Worm (Caenorhabditis elegans) whole organism, L4 larva: ENCODE measurements around the gene dnsn-1.

ENCODE experiments used
- F37D6.2 ChIP-seq: sonication (generic microtip); optimal IDR thresholded peaks from 2 replicates; lab custom pipeline; 2016; ENCODE audit warnings: mild to moderate bottlenecking, missing genetic modification characterization, missing compliant biosample characterization
- F49E8.2 ChIP-seq: sonication (generic microtip); optimal IDR thresholded peaks from 2 replicates; lab custom pipeline; 2016; ENCODE audit warnings: missing compliant biosample characterization, mild to moderate bottlenecking, missing genetic modification characterization, borderline replicate concordance
- T20F7.1 ChIP-seq: fragments of 200-800 bp; sonication (Bioruptor generic); optimal IDR thresholded peaks from 2 replicates; lab custom pipeline; 2018; ENCODE audit warnings: mild to moderate bottlenecking, missing genetic modification characterization, missing compliant biosample characterization
- T26A8.4 ChIP-seq: fragments of 200-800 bp; sonication (Bioruptor generic); IDR thresholded peaks from 2 replicates; pipeline ENCODE4 v1.3.6; 2022; ENCODE audit warnings: missing genetic modification characterization, missing compliant biosample characterization
- Y48G9A.11 ChIP-seq: fragments of 200-800 bp; sonication (Bioruptor generic); IDR thresholded peaks from 2 replicates; pipeline ENCODE4 v1.3.6; 2022; ENCODE audit warnings: missing genetic modification reagents, missing genetic modification characterization, missing compliant biosample characterization
- ZK337.2 ChIP-seq: fragments of 200-800 bp; sonication (Bioruptor generic); IDR thresholded peaks from 2 replicates; pipeline ENCODE4 v1.3.6; 2022; ENCODE audit warnings: missing genetic modification reagents, missing genetic modification characterization, missing compliant biosample characterization
- ZK546.5 ChIP-seq, 2 experiments: sonication (generic microtip); optimal IDR thresholded peaks; 2 replicates each; lab custom pipeline; 2017; ENCODE audit warnings: missing biosample characterization in 2 of 2, missing genetic modification characterization in 2 of 2
- aha-1 ChIP-seq: fragments of 150-350 bp; peaks from one replicate; lab custom pipeline; 2014; ENCODE audit warnings: missing biosample characterization, missing genetic modification characterization
- aly-2 ChIP-seq: sonication (generic microtip); optimal IDR thresholded peaks from 2 replicates; lab custom pipeline; 2018; ENCODE audit warnings: missing biosample characterization, missing genetic modification characterization
- ama-1 ChIP-seq: fragments of 150-350 bp; optimal IDR thresholded peaks from 2 replicates; lab custom pipeline; 2014; ENCODE audit warnings: inconsistent platforms, mixed read lengths
- arid-1 ChIP-seq: fragments of 200-800 bp; sonication (Bioruptor generic); conservative IDR thresholded peaks from 2 replicates; pipeline ENCODE4 v1.3.6; 2022; ENCODE audit warnings: missing genetic modification reagents, missing genetic modification characterization, missing compliant biosample characterization
- attf-4 ChIP-seq: sonication (generic microtip); optimal IDR thresholded peaks from 3 replicates; lab custom pipeline; 2017; ENCODE audit warnings: missing biosample characterization, missing genetic modification characterization
- ceh-32 ChIP-seq: sonication (generic microtip); optimal IDR thresholded peaks from 2 replicates; lab custom pipeline; 2016; ENCODE audit warnings: mild to moderate bottlenecking, missing genetic modification characterization, missing compliant biosample characterization; ENCODE audit not compliant: poor library complexity
- ceh-44 ChIP-seq: fragments of 200-800 bp; sonication (Bioruptor generic); IDR thresholded peaks from 2 replicates; pipeline ENCODE4 v1.3.6; 2022; ENCODE audit warnings: missing genetic modification reagents, missing genetic modification characterization, missing compliant biosample characterization
- ceh-82 ChIP-seq: sonication (generic microtip); optimal IDR thresholded peaks from 2 replicates; lab custom pipeline; 2017; ENCODE audit warnings: missing biosample characterization, missing genetic modification characterization
- ces-1 ChIP-seq: fragments of 150-350 bp; sonication (generic microtip); optimal IDR thresholded peaks from 4 replicates; lab custom pipeline; 2014; ENCODE audit warnings: missing biosample characterization, missing genetic modification reagents, missing genetic modification characterization
- cey-2 ChIP-seq: sonication (generic microtip); optimal IDR thresholded peaks from 3 replicates; lab custom pipeline; 2017; ENCODE audit warnings: missing genetic modification characterization, mild to moderate bottlenecking, missing compliant biosample characterization, antibody characterized with exemption, borderline replicate concordance; ENCODE audit not compliant: insufficient read depth
- daf-19 ChIP-seq: fragments of 200-800 bp; sonication (Bioruptor generic); conservative IDR thresholded peaks from 2 replicates; pipeline ENCODE4 v1.3.6; 2022; ENCODE audit warnings: missing genetic modification characterization, missing compliant biosample characterization
- daf-8 ChIP-seq: fragments of 200-800 bp; sonication (Bioruptor generic); IDR thresholded peaks from 2 replicates; pipeline ENCODE4 v1.3.6; 2022; ENCODE audit warnings: missing genetic modification characterization, missing compliant biosample characterization
- duxl-1 ChIP-seq: sonication (generic microtip); optimal IDR thresholded peaks from 2 replicates; lab custom pipeline; 2016; ENCODE audit warnings: mild to moderate bottlenecking, missing genetic modification characterization, moderate library complexity, missing compliant biosample characterization; ENCODE audit not compliant: poor library complexity
- dve-1 ChIP-seq: sonication (generic microtip); optimal IDR thresholded peaks from 2 replicates; lab custom pipeline; 2017; ENCODE audit warnings: antibody characterized with exemption, mild to moderate bottlenecking, missing genetic modification characterization, missing compliant biosample characterization; ENCODE audit not compliant: insufficient read depth
- egl-27 ChIP-seq: sonication (generic microtip); optimal IDR thresholded peaks from 3 replicates; lab custom pipeline; 2017; ENCODE audit warnings: missing biosample characterization, missing genetic modification reagents, missing genetic modification characterization
- egl-43 ChIP-seq: fragments of 200-800 bp; sonication (Bioruptor generic); IDR thresholded peaks from 2 replicates; pipeline ENCODE4 v1.3.6; 2022; ENCODE audit warnings: missing genetic modification reagents, missing genetic modification characterization, missing compliant biosample characterization
- fos-1 ChIP-seq: fragments of 150-350 bp; optimal IDR thresholded peaks from 2 replicates; lab custom pipeline; 2014; ENCODE audit warnings: missing biosample characterization, missing genetic modification characterization
- hlh-11 ChIP-seq: fragments of 200-800 bp; sonication (Bioruptor generic); optimal IDR thresholded peaks from 2 replicates; lab custom pipeline; 2018; ENCODE audit warnings: mild to moderate bottlenecking, missing genetic modification characterization, missing compliant biosample characterization
- hlh-30 ChIP-seq: sonication (generic microtip); optimal IDR thresholded peaks from 2 replicates; lab custom pipeline; 2017; ENCODE audit warnings: antibody characterized with exemption, mild to moderate bottlenecking, missing genetic modification characterization, missing compliant biosample characterization; ENCODE audit not compliant: insufficient read depth
- jun-1 ChIP-seq: fragments of 150-350 bp; optimal IDR thresholded peaks from 2 replicates; lab custom pipeline; 2014; ENCODE audit warnings: missing biosample characterization, missing genetic modification reagents, missing genetic modification characterization
- lin-29 ChIP-seq: fragments of 200-800 bp; sonication (Bioruptor generic); IDR thresholded peaks from 2 replicates; pipeline ENCODE4 v1.3.6; 2022; ENCODE audit warnings: missing genetic modification reagents, missing genetic modification characterization, missing compliant biosample characterization
- lir-3 ChIP-seq: sonication (generic microtip); optimal IDR thresholded peaks from 2 replicates; lab custom pipeline; 2016; ENCODE audit warnings: mild to moderate bottlenecking, missing genetic modification characterization, missing compliant biosample characterization
- lsy-2 ChIP-seq, 2 experiments: fragments of 150-350 bp in 1 of 2; sonication (generic microtip) in 1 of 2; optimal IDR thresholded peaks; 2 replicates each; lab custom pipeline; 2014 to 2017; ENCODE audit warnings: missing biosample characterization in 2 of 2, missing genetic modification characterization in 2 of 2
- mdl-1 ChIP-seq, 2 experiments: fragments of 150-350 bp in 1 of 2; sonication (generic microtip) in 1 of 2; optimal IDR thresholded peaks; 2 replicates each; lab custom pipeline; 2014 to 2017; ENCODE audit warnings: missing biosample characterization in 2 of 2, missing genetic modification characterization in 2 of 2
- mdt-29 ChIP-seq: fragments of 200-800 bp; sonication (Bioruptor generic); IDR thresholded peaks from 2 replicates; pipeline ENCODE4 v1.3.6; 2022; ENCODE audit warnings: missing genetic modification reagents, missing genetic modification characterization, missing compliant biosample characterization
- mep-1 ChIP-seq: fragments of 150-350 bp; sonication (generic microtip); optimal IDR thresholded peaks from 3 replicates; lab custom pipeline; 2014; ENCODE audit warnings: missing biosample characterization, missing genetic modification characterization
- mxl-2 ChIP-seq: fragments of 200-800 bp; sonication (Bioruptor generic); conservative IDR thresholded peaks from 2 replicates; pipeline ENCODE4 v1.3.6; 2022; ENCODE audit warnings: missing genetic modification reagents, missing genetic modification characterization, missing compliant biosample characterization
- nhr-237 ChIP-seq: sonication (generic microtip); optimal IDR thresholded peaks from 2 replicates; lab custom pipeline; 2017; ENCODE audit warnings: missing biosample characterization, missing genetic modification characterization
- nhr-28 ChIP-seq: fragments of 150-350 bp; optimal IDR thresholded peaks from 2 replicates; lab custom pipeline; 2014; ENCODE audit warnings: missing biosample characterization, missing genetic modification characterization
- nhr-42 ChIP-seq: fragments of 200-800 bp; sonication (Bioruptor generic); IDR thresholded peaks from 2 replicates; pipeline ENCODE4 v1.3.6; 2022; ENCODE audit warnings: missing genetic modification characterization, missing compliant biosample characterization
- nhr-48 ChIP-seq: sonication (generic microtip); optimal IDR thresholded peaks from 2 replicates; lab custom pipeline; 2016; ENCODE audit warnings: mild to moderate bottlenecking, missing genetic modification characterization, missing compliant biosample characterization
- nhr-76 ChIP-seq: fragments of 150-350 bp; optimal IDR thresholded peaks from 2 replicates; lab custom pipeline; 2014; ENCODE audit warnings: missing biosample characterization, missing genetic modification characterization
- pqm-1 ChIP-seq: sonication (generic microtip); optimal IDR thresholded peaks from 2 replicates; lab custom pipeline; 2017; ENCODE audit warnings: missing biosample characterization, missing genetic modification characterization
- snpc-1.2 ChIP-seq: fragments of 200-800 bp; sonication (Bioruptor generic); IDR thresholded peaks from 2 replicates; pipeline ENCODE4 v1.3.6; 2022; ENCODE audit warnings: missing genetic modification reagents, missing genetic modification characterization, missing compliant biosample characterization
- snpc-4 ChIP-seq: fragments of 150-350 bp; optimal IDR thresholded peaks from 2 replicates; lab custom pipeline; 2014; ENCODE audit warnings: missing biosample characterization, missing genetic modification characterization
- spr-1 ChIP-seq: sonication (generic microtip); optimal IDR thresholded peaks from 2 replicates; lab custom pipeline; 2016; ENCODE audit warnings: mild to moderate bottlenecking, missing genetic modification characterization, missing compliant biosample characterization
- spr-3 ChIP-seq: fragments of 200-800 bp; sonication (Bioruptor generic); optimal IDR thresholded peaks from 2 replicates; lab custom pipeline; 2018; ENCODE audit warnings: mild to moderate bottlenecking, missing genetic modification characterization, missing compliant biosample characterization
- tag-97 ChIP-seq: fragments of 200-800 bp; sonication (Bioruptor generic); IDR thresholded peaks from 2 replicates; pipeline ENCODE4 v1.3.6; 2022; ENCODE audit warnings: missing genetic modification characterization, missing compliant biosample characterization
- tra-1 ChIP-seq: fragments of 200-800 bp; sonication (Bioruptor generic); IDR thresholded peaks from 2 replicates; pipeline ENCODE4 v1.3.6; 2022; ENCODE audit warnings: missing genetic modification reagents, missing genetic modification characterization, missing compliant biosample characterization
- unc-130 ChIP-seq: sonication (generic microtip); optimal IDR thresholded peaks from 2 replicates; lab custom pipeline; 2016; ENCODE audit warnings: missing genetic modification reagents, missing genetic modification characterization, missing compliant biosample characterization
- vab-7 ChIP-seq: fragments of 200-800 bp; sonication (Bioruptor generic); IDR thresholded peaks from 2 replicates; pipeline ENCODE4 v1.3.6; 2022; ENCODE audit warnings: missing genetic modification reagents, missing genetic modification characterization, missing compliant biosample characterization
- zfp-2 ChIP-seq: sonication (generic microtip); optimal IDR thresholded peaks from 2 replicates; lab custom pipeline; 2016; ENCODE audit warnings: mild to moderate bottlenecking, missing genetic modification characterization, missing compliant biosample characterization
- zfp-3 ChIP-seq: fragments of 200-800 bp; sonication (Bioruptor generic); conservative IDR thresholded peaks from 2 replicates; pipeline ENCODE4 v1.3.6; 2022; ENCODE audit warnings: missing genetic modification reagents, missing genetic modification characterization, missing compliant biosample characterization
- zip-11 ChIP-seq: fragments of 200-800 bp; sonication (Bioruptor generic); IDR thresholded peaks from 2 replicates; pipeline ENCODE4 v1.3.6; 2022; ENCODE audit warnings: missing genetic modification characterization, missing compliant biosample characterization

dnsn-1 gene

ce11 chrII:410832-411231 lies at the start of gene dnsn-1, which contains the start of gene C24H12.4 (continued):
- TF ChIP-seq zip-11 (GFP tag; lab: Robert Waterston, UW), result no peak
- TF ChIP-seq F37D6.2, result peak; percentile 85
- TF ChIP-seq aha-1 (tag; lab: Kevin White, UChicago), result peak; percentile 10
- no peak for TF ChIP-seq pqm-1 (tag; lab: Kevin White, UChicago)
- TF ChIP-seq cey-2 (tag; lab: Kevin White, UChicago), result no peak
- no peak for TF ChIP-seq nhr-237 (tag; lab: Kevin White, UChicago)
- TF ChIP-seq snpc-4 (tag; lab: Kevin White, UChicago), result no peak
- TF ChIP-seq daf-19 (GFP tag; lab: Robert Waterston, UW), result peak; percentile 76; the same call in 1 of the 2 replicates
- TF ChIP-seq mdl-1 (tag; optimal IDR thresholded peaks at IDR 0.05; lab: Kevin White, UChicago), result peak in 1 of 2 experiments; percentile 6
- TF ChIP-seq ZK546.5 (tag; optimal IDR thresholded peaks at IDR 0.05; lab: Kevin White, UChicago), result peak in 1 of 2 experiments; percentile 33
- TF ChIP-seq unc-130 (GFP tag; lab: Kevin White, UChicago), result peak; percentile 47
- TF ChIP-seq jun-1, result peak; percentile 56
- TF ChIP-seq tag-97, result no peak
- no peak for TF ChIP-seq egl-27
- peak; percentile 75 for TF ChIP-seq zfp-3
- TF ChIP-seq lir-3 (tag; lab: Kevin White, UChicago), result no peak
- TF ChIP-seq daf-8 (GFP tag; lab: Robert Waterston, UW), result no peak
- peak; percentile 47; the same call in 1 of the 2 replicates for TF ChIP-seq ceh-44 (GFP tag; lab: Robert Waterston, UW)
- TF ChIP-seq ceh-82 (tag; lab: Kevin White, UChicago), result no peak
- peak; percentile 77 for TF ChIP-seq hlh-11
- TF ChIP-seq ces-1 (GFP tag; lab: Kevin White, UChicago), result no peak
- TF ChIP-seq egl-43 (GFP tag; lab: Robert Waterston, UW), result no peak
- peak; percentile 86 for TF ChIP-seq T20F7.1 (GFP tag; lab: Kevin White, UChicago)
- TF ChIP-seq attf-4 (tag; lab: Kevin White, UChicago), result no peak
- TF ChIP-seq nhr-48 (tag; lab: Kevin White, UChicago), result peak; percentile 41
- no peak for TF ChIP-seq aly-2
- TF ChIP-seq snpc-1.2 (GFP tag; lab: Robert Waterston, UW), result no peak
- peak; percentile 93 for TF ChIP-seq mep-1 (tag; lab: Kevin White, UChicago)
- TF ChIP-seq ama-1, result peak; percentile 64
- TF ChIP-seq Y48G9A.11 (GFP tag; lab: Robert Waterston, UW), result peak; percentile 29; the same call in 1 of the 2 replicates
- TF ChIP-seq mxl-2 (GFP tag; lab: Robert Waterston, UW), result no peak
- TF ChIP-seq zfp-2 (tag; lab: Kevin White, UChicago), result peak; percentile 37
- no peak for TF ChIP-seq fos-1
- peak; percentile 97 for TF ChIP-seq dve-1 (tag; lab: Kevin White, UChicago)
- peak; percentile 76 for TF ChIP-seq nhr-28 (tag; lab: Kevin White, UChicago)
- no peak for TF ChIP-seq ZK337.2 (GFP tag; lab: Robert Waterston, UW)
- TF ChIP-seq spr-1 (tag; lab: Kevin White, UChicago), result peak; percentile 80
- peak; percentile 91 for TF ChIP-seq duxl-1
- peak; percentile 89 for TF ChIP-seq T26A8.4 (GFP tag; lab: Robert Waterston, UW)
- TF ChIP-seq hlh-30 (tag; lab: Kevin White, UChicago), result peak; percentile 82
- peak; percentile 63 for TF ChIP-seq ceh-32 (tag; lab: Kevin White, UChicago)
- TF ChIP-seq nhr-76 (tag; lab: Kevin White, UChicago), result no peak
- no peak for TF ChIP-seq vab-7 (GFP tag; lab: Robert Waterston, UW)
- TF ChIP-seq mdt-29 (GFP tag; lab: Robert Waterston, UW), result no peak
- peak; percentile 40 for TF ChIP-seq spr-3 (GFP tag; lab: Kevin White, UChicago)
- TF ChIP-seq arid-1 (GFP tag; lab: Robert Waterston, UW), result peak; percentile 72; the same call in 1 of the 2 replicates
- no peak for TF ChIP-seq lin-29 (GFP tag; lab: Robert Waterston, UW)
- TF ChIP-seq lsy-2 (tag; optimal IDR thresholded peaks at IDR 0.05; lab: Kevin White, UChicago), result peak in 1 of 2 experiments; percentile 96
- no peak; the same call in 1 of the 2 replicates for TF ChIP-seq tra-1 (GFP tag; lab: Robert Waterston, UW)
- peak; percentile 85 for TF ChIP-seq nhr-42 (GFP tag; lab: Robert Waterston, UW)
- peak; percentile 84 for TF ChIP-seq F49E8.2 (tag; lab: Kevin White, UChicago)
